Worm (Caenorhabditis elegans): Measurements from ENCODE around the gene htrl-1.

The htrl-1 gene

ce11 chrV:11450257-11450656 is 45.9 kb downstream of the htrl-1 start, which contains the start of gene col-156:
Gene col-156 (minus strand): TSS chrV:11450357.
- TF ChIP-seq egl-13 (tag; optimal IDR thresholded peaks at IDR 0.05) (no peak), elt-2 (tag; optimal IDR thresholded peaks at IDR 0.05) (no peak), dpl-1 (GFP tag; optimal IDR thresholded peaks at IDR 0.05) (no peak), fos-1 (tag; optimal IDR thresholded peaks at IDR 0.05) (no peak), mdl-1 (tag; optimal IDR thresholded peaks at IDR 0.05) (no peak), efl-3 (GFP tag; optimal IDR thresholded peaks at IDR 0.05) (no peak), ceh-63 (GFP tag; optimal IDR thresholded peaks at IDR 0.05) (no peak), nhr-237 (tag; optimal IDR thresholded peaks at IDR 0.05) (no peak)

ce11 chrV:11449404-11449803 is 46.8 kb downstream of the htrl-1 start:
- TF ChIP-seq nhr-12 (tag; optimal IDR thresholded peaks at IDR 0.05), result no peak
- no peak for TF ChIP-seq dpl-1 (GFP tag; optimal IDR thresholded peaks at IDR 0.05)
- no peak for TF ChIP-seq ztf-4 (tag; optimal IDR thresholded peaks at IDR 0.05)
- no peak for TF ChIP-seq lin-39 (tag; optimal IDR thresholded peaks at IDR 0.05)
- no peak for TF ChIP-seq unc-98 (GFP tag; IDR thresholded peaks at IDR 0.05)
- no peak for TF ChIP-seq C04F5.9 (tag; optimal IDR thresholded peaks at IDR 0.05)
- TF ChIP-seq sox-4 (tag; optimal IDR thresholded peaks at IDR 0.05), result no peak
- TF ChIP-seq nhr-28 (tag; optimal IDR thresholded peaks at IDR 0.05), result no peak
- TF ChIP-seq ceh-88 (GFP tag; IDR thresholded peaks at IDR 0.05), result no peak
- TF ChIP-seq C16A3.4 (tag; optimal IDR thresholded peaks at IDR 0.05), result no peak
- TF ChIP-seq fkh-8 (tag; optimal IDR thresholded peaks at IDR 0.05), result no peak

- TF ChIP-seq pag-3 (tag; optimal IDR thresholded peaks at IDR 0.05; ENCODE audit: borderline replicate concordance, insufficient read depth) (peak; percentile 72), ztf-4 (tag; optimal IDR thresholded peaks at IDR 0.05) (no peak), lin-14 (GFP tag; optimal IDR thresholded peaks at IDR 0.05) (peak; percentile 60), dsc-1 (tag; optimal IDR thresholded peaks at IDR 0.05) (peak; percentile 42)
These were observed 49.9 kb downstream of the htrl-1 start, which contains the start of gene mig-17 for ce11 chrV:11446297-11446696. Gene mig-17 (plus strand): TSS chrV:11446685.

ce11 chrV:11445375-11445774 is 50.8 kb downstream of the htrl-1 start:
- TF ChIP-seq nhr-71 (tag; optimal IDR thresholded peaks at IDR 0.05), result peak; percentile 26
- TF ChIP-seq unc-62 (GFP tag; optimal IDR thresholded peaks at IDR 0.05), result no peak
- no peak for TF ChIP-seq lsy-2 (tag; optimal IDR thresholded peaks at IDR 0.05)
- TF ChIP-seq pqm-1 (tag; optimal IDR thresholded peaks at IDR 0.05), result no peak
- no peak for TF ChIP-seq nhr-76 (tag; optimal IDR thresholded peaks at IDR 0.05)
- TF ChIP-seq irx-1 (tag; optimal IDR thresholded peaks at IDR 0.05), result no peak
- TF ChIP-seq ama-1 (optimal IDR thresholded peaks at IDR 0.05), result no peak
- no peak for TF ChIP-seq swsn-7 (tag; optimal IDR thresholded peaks at IDR 0.05)
- peak in 1 of 2 experiments; percentile 6 for TF ChIP-seq lin-35 (GFP tag; optimal IDR thresholded peaks at IDR 0.05)
- no peak for TF ChIP-seq snu-23 (GFP tag; optimal IDR thresholded peaks at IDR 0.05)
- no peak for TF ChIP-seq mef-2 (tag; optimal IDR thresholded peaks at IDR 0.05)
- peak; percentile 16 for TF ChIP-seq tbx-2 (tag; optimal IDR thresholded peaks at IDR 0.05)
- peak; percentile 0 for TF ChIP-seq nhr-47 (tag; optimal IDR thresholded peaks at IDR 0.05)
- peak; percentile 7 for TF ChIP-seq unc-86 (tag; optimal IDR thresholded peaks at IDR 0.05)
- peak; percentile 80 for TF ChIP-seq lin-14 (GFP tag; optimal IDR thresholded peaks at IDR 0.05)
- no peak for TF ChIP-seq zip-4 (GFP tag; optimal IDR thresholded peaks at IDR 0.05)

All from whole organism, L1 larva.